Fruit fly (Drosophila melanogaster) whole organism, wandering third instar larva: Measurements from ENCODE around the gene Ube3a.

Source experiments
- GATAd ChIP-seq: sonication (Bioruptor generic); optimal IDR thresholded peaks from 2 replicates; lab custom pipeline; 2016; ENCODE audit warnings: missing biosample characterization, missing genetic modification characterization
- h ChIP-seq: fragments of 200-800 bp; sonication (Bioruptor generic); optimal IDR thresholded peaks from 3 replicates; lab custom pipeline; 2016; ENCODE audit warnings: missing biosample characterization, mild to moderate bottlenecking, missing genetic modification characterization

- no peak for TF ChIP-seq GATAd
- no peak for TF ChIP-seq h (GFP tag; lab: Kevin White, UChicago)
Observed at dm6 chr3L:11253690-11254243, 43.4 kb upstream of the Ube3a start.
